Fruit fly (Drosophila melanogaster): Measurements from ENCODE around the gene CG16704.

The CG16704 gene

dm6 chr2L:3711665-3712064 lies 19.3 kb upstream of the CG16704 start, which contains the start of gene cutlet:
cutlet (minus strand) TSS chr2L:3711748.
- TF ChIP-seq Myc (optimal IDR thresholded peaks at IDR 0.05) (no peak), h (optimal IDR thresholded peaks at IDR 0.05) (no peak), ttk (optimal IDR thresholded peaks at IDR 0.05) (no peak), insv (optimal IDR thresholded peaks at IDR 0.05) (no peak), psq (optimal IDR thresholded peaks at IDR 0.05) (no peak), Sin3A (optimal IDR thresholded peaks at IDR 0.05) (no peak)

dm6 chr2L:3706963-3707362 lies 14.6 kb upstream of the CG16704 start, which contains the start of gene CG31777:
CG31777 (minus strand) TSS chr2L:3707063.
- TF ChIP-seq Sin3A (optimal IDR thresholded peaks at IDR 0.05), result no peak
- no peak for TF ChIP-seq psq (optimal IDR thresholded peaks at IDR 0.05)
- TF ChIP-seq Myc (optimal IDR thresholded peaks at IDR 0.05), result no peak
- TF ChIP-seq ttk (optimal IDR thresholded peaks at IDR 0.05), result no peak
- TF ChIP-seq h (optimal IDR thresholded peaks at IDR 0.05), result no peak
- no peak for TF ChIP-seq insv (optimal IDR thresholded peaks at IDR 0.05)

- no peak for TF ChIP-seq Sin3A (optimal IDR thresholded peaks at IDR 0.05)
- TF ChIP-seq psq (optimal IDR thresholded peaks at IDR 0.05), result no peak
- no peak for TF ChIP-seq ttk (optimal IDR thresholded peaks at IDR 0.05)
- TF ChIP-seq h (optimal IDR thresholded peaks at IDR 0.05), result no peak
- no peak for TF ChIP-seq Myc (optimal IDR thresholded peaks at IDR 0.05)
- no peak for TF ChIP-seq insv (optimal IDR thresholded peaks at IDR 0.05)
Measured at dm6 chr2L:3705438-3705921, 13.1 kb upstream of the CG16704 start, which contains the start of gene CG31778. CG31778 (minus strand) TSS chr2L:3705488.

dm6 chr2L:3703260-3703659 lies 10.9 kb upstream of the CG16704 start, which contains the start of gene CG2816:
CG2816 (plus strand) TSS chr2L:3703659.
- TF ChIP-seq psq (optimal IDR thresholded peaks at IDR 0.05), result no peak
- no peak for TF ChIP-seq h (optimal IDR thresholded peaks at IDR 0.05)
- no peak for TF ChIP-seq insv (optimal IDR thresholded peaks at IDR 0.05)

dm6 chr2L:3701526-3701925 lies 9.1 kb upstream of the CG16704 start, which contains the start of gene CG43145:
CG43145 (plus strand) TSS chr2L:3701826.
- no peak for TF ChIP-seq Sin3A (optimal IDR thresholded peaks at IDR 0.05)

dm6 chr2L:3700990-3701389 lies 8.6 kb upstream of the CG16704 start, which contains the start of gene CG42467:
CG42467 (plus strand) TSS chr2L:3701290.
- TF ChIP-seq insv (optimal IDR thresholded peaks at IDR 0.05) (no peak), psq (optimal IDR thresholded peaks at IDR 0.05) (no peak), ttk (optimal IDR thresholded peaks at IDR 0.05) (no peak), Myc (optimal IDR thresholded peaks at IDR 0.05) (no peak), Sin3A (optimal IDR thresholded peaks at IDR 0.05) (no peak), h (optimal IDR thresholded peaks at IDR 0.05) (no peak)

- no peak for TF ChIP-seq h (optimal IDR thresholded peaks at IDR 0.05)
- TF ChIP-seq psq (optimal IDR thresholded peaks at IDR 0.05), result no peak
- no peak for TF ChIP-seq Sin3A (optimal IDR thresholded peaks at IDR 0.05)
- TF ChIP-seq insv (optimal IDR thresholded peaks at IDR 0.05), result no peak
- no peak for TF ChIP-seq ttk (optimal IDR thresholded peaks at IDR 0.05)
- TF ChIP-seq Myc (optimal IDR thresholded peaks at IDR 0.05), result no peak
Measured at dm6 chr2L:3700374-3700773, 8.0 kb upstream of the CG16704 start, which contains the start of gene Sfp24C1. Sfp24C1 (plus strand) TSS chr2L:3700674.

- TF ChIP-seq h (optimal IDR thresholded peaks at IDR 0.05), result no peak
- no peak for TF ChIP-seq Myc (optimal IDR thresholded peaks at IDR 0.05)
- no peak for TF ChIP-seq Sin3A (optimal IDR thresholded peaks at IDR 0.05)
- TF ChIP-seq insv (optimal IDR thresholded peaks at IDR 0.05), result no peak
- no peak for TF ChIP-seq ttk (optimal IDR thresholded peaks at IDR 0.05)
- no peak for TF ChIP-seq psq (optimal IDR thresholded peaks at IDR 0.05)
Measured at dm6 chr2L:3699895-3700294, 7.5 kb upstream of the CG16704 start, which contains the start of gene CG42465. CG42465 (plus strand) TSS chr2L:3700195.

dm6 chr2L:3698992-3699514 lies 6.7 kb upstream of the CG16704 start, which contains the start of the genes CG10031 and CG42464:
CG10031 (minus strand) TSS chr2L:3699092.
CG42464 (plus strand) TSS chr2L:3699464.
- TF ChIP-seq ttk (optimal IDR thresholded peaks at IDR 0.05) (no peak), Myc (optimal IDR thresholded peaks at IDR 0.05) (no peak)

dm6 chr2L:3697772-3698171 lies 5.4 kb upstream of the CG16704 start, which contains the start of gene CG3604:
CG3604 (minus strand) TSS chr2L:3697872.
- TF ChIP-seq ttk (optimal IDR thresholded peaks at IDR 0.05) (no peak), h (optimal IDR thresholded peaks at IDR 0.05) (no peak), Sin3A (optimal IDR thresholded peaks at IDR 0.05) (no peak), insv (optimal IDR thresholded peaks at IDR 0.05) (no peak), Myc (optimal IDR thresholded peaks at IDR 0.05) (no peak), psq (optimal IDR thresholded peaks at IDR 0.05) (no peak)

dm6 chr2L:3696438-3696837 lies 4.1 kb upstream of the CG16704 start, which contains the start of gene IM33:
IM33 (minus strand) TSS chr2L:3696658.
- TF ChIP-seq insv (optimal IDR thresholded peaks at IDR 0.05) (no peak), Sin3A (optimal IDR thresholded peaks at IDR 0.05) (no peak), h (optimal IDR thresholded peaks at IDR 0.05) (no peak), ttk (optimal IDR thresholded peaks at IDR 0.05) (no peak), Myc (optimal IDR thresholded peaks at IDR 0.05) (no peak), psq (optimal IDR thresholded peaks at IDR 0.05) (no peak)

dm6 chr2L:3695361-3695818 lies 3.0 kb upstream of the CG16704 start, which contains the start of gene CG16713:
CG16713 (minus strand) TSS chr2L:3695411.
- no peak for TF ChIP-seq ttk (optimal IDR thresholded peaks at IDR 0.05)
- no peak for TF ChIP-seq psq (optimal IDR thresholded peaks at IDR 0.05)
- no peak for TF ChIP-seq Myc (optimal IDR thresholded peaks at IDR 0.05)
- no peak for TF ChIP-seq insv (optimal IDR thresholded peaks at IDR 0.05)
- no peak for TF ChIP-seq Sin3A (optimal IDR thresholded peaks at IDR 0.05)
- TF ChIP-seq h (optimal IDR thresholded peaks at IDR 0.05), result no peak

- TF ChIP-seq insv (optimal IDR thresholded peaks at IDR 0.05) (no peak), psq (optimal IDR thresholded peaks at IDR 0.05) (no peak), Myc (optimal IDR thresholded peaks at IDR 0.05) (no peak), h (optimal IDR thresholded peaks at IDR 0.05) (no peak), ttk (optimal IDR thresholded peaks at IDR 0.05) (no peak), Sin3A (optimal IDR thresholded peaks at IDR 0.05) (no peak)
Measured at dm6 chr2L:3694920-3695319, 2.5 kb upstream of the CG16704 start, which contains the start of gene CG43165. CG43165 (minus strand) TSS chr2L:3695020.

Measured in Kc167 (cell line).